Fruit fly (Drosophila melanogaster): ENCODE measurements around the gene CG14321.

Gene CG14321

DNA sequence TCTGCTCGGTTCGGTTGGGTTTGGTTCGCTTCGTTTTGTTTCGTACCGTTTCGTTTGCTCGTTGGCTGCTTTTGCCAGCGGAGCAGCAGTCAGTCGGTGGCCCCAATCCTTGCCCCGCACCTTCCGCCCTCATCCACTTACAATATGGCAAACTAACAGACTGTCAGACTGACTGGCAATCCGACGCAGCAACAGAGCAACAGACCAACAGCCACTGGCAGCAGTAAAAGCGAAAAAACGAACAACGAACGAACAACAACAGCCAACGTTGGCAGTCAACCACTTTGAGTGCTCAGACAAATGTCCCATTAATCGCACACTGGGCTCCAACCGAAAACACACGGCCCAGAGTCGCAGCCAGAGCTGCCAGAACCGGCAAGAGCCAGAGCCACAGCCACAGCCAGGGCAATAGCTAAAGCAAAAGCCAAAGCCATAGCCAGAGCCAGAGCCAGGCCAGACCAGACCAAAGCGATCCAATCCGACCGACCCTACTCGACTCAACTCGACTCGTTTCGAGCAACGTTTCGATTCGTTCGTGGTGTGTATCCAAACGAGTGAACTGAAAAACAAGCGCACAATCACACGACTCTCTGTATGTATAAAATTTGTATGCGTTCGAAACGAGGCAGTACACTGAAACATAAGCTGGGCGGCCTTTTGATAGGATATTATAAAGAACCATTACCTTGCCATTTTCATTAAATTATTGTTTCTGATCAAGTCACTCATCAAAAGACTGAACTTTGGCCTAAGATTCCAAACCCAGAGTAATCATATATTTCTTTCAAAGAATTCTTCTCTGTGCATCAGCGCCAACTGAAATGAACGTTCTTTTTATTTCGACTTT is 29.5 kb upstream of the CG14321 start (continued):
- peak; percentile 99 for TF ChIP-seq NFAT (GFP tag; IDR thresholded peaks at IDR 0.05)
- peak; percentile 97 for TF ChIP-seq CG10147 (GFP tag; optimal IDR thresholded peaks at IDR 0.05)
- no peak for TF ChIP-seq Scr (GFP tag; IDR thresholded peaks at IDR 0.05; ENCODE audit: partially characterized antibody)
- peak; percentile 99 for TF ChIP-seq CG12071 (GFP tag; optimal IDR thresholded peaks at IDR 0.05)
- peak; percentile 99 for TF ChIP-seq Atf3 (GFP tag; optimal IDR thresholded peaks at IDR 0.05)
- TF ChIP-seq pros (GFP tag; optimal IDR thresholded peaks at IDR 0.05): peak; percentile 23
- TF ChIP-seq gce (GFP tag; IDR thresholded peaks at IDR 0.05): peak; percentile 99
- TF ChIP-seq dan (GFP tag; IDR thresholded peaks at IDR 0.05): peak; percentile 93
- no peak for TF ChIP-seq nerfin-2 (GFP tag; IDR thresholded peaks at IDR 0.05; ENCODE audit: partially characterized antibody)
- peak; percentile 93 for TF ChIP-seq CG17802 (tag; optimal IDR thresholded peaks at IDR 0.05)
- TF ChIP-seq CG34422 (GFP tag; IDR thresholded peaks at IDR 0.05): peak; percentile 99
- TF ChIP-seq Hr3 (GFP tag; optimal IDR thresholded peaks at IDR 0.05): peak; percentile 99
- peak; percentile 99 for TF ChIP-seq CG10209 (GFP tag; optimal IDR thresholded peaks at IDR 0.05)
- peak; percentile 98 for TF ChIP-seq Ssrp (tag; optimal IDR thresholded peaks at IDR 0.05)
- TF ChIP-seq mirr (GFP tag; optimal IDR thresholded peaks at IDR 0.05): peak; percentile 68
- TF ChIP-seq CG7839 (tag; optimal IDR thresholded peaks at IDR 0.05): peak; percentile 99
- peak; percentile 99 for TF ChIP-seq Rfx (GFP tag; IDR thresholded peaks at IDR 0.05)
- peak; percentile 98 for TF ChIP-seq odd (GFP tag; optimal IDR thresholded peaks at IDR 0.05)
- TF ChIP-seq corto (GFP tag; optimal IDR thresholded peaks at IDR 0.05): peak; percentile 100
- peak; percentile 98 for TF ChIP-seq emc (GFP tag; optimal IDR thresholded peaks at IDR 0.05)
- TF ChIP-seq pfk (GFP tag; optimal IDR thresholded peaks at IDR 0.05): peak; percentile 89
- peak; percentile 99 for TF ChIP-seq cato (GFP tag; optimal IDR thresholded peaks at IDR 0.05; ENCODE audit: borderline replicate concordance)
- TF ChIP-seq CG12659 (GFP tag; optimal IDR thresholded peaks at IDR 0.05): peak; percentile 99
- peak; percentile 99 for TF ChIP-seq peb (GFP tag; IDR thresholded peaks at IDR 0.05)
- peak; percentile 98 for TF ChIP-seq CG10543 (GFP tag; optimal IDR thresholded peaks at IDR 0.05)
- TF ChIP-seq CG34376 (GFP tag; optimal IDR thresholded peaks at IDR 0.05): peak; percentile 92
- peak; percentile 98 to 99 for TF ChIP-seq Pdp1 (GFP tag; optimal IDR thresholded peaks at IDR 0.05)
- TF ChIP-seq CG8290 (GFP tag; optimal IDR thresholded peaks at IDR 0.05): peak; percentile 98
- peak; percentile 75 to 99 for TF ChIP-seq CG8290 (tag; optimal IDR thresholded peaks at IDR 0.05)
- TF ChIP-seq dysf (GFP tag; IDR thresholded peaks at IDR 0.05): peak; percentile 99
- TF ChIP-seq Bteb2 (GFP tag; optimal IDR thresholded peaks at IDR 0.05): peak; percentile 99
- peak; percentile 31 for TF ChIP-seq Dp (GFP tag; optimal IDR thresholded peaks at IDR 0.05)
- peak; percentile 75 for TF ChIP-seq Elba2 (GFP tag; optimal IDR thresholded peaks at IDR 0.05)
- TF ChIP-seq CG15011 (GFP tag; optimal IDR thresholded peaks at IDR 0.05): peak; percentile 98
- peak; percentile 98 for TF ChIP-seq CG18476 (GFP tag; optimal IDR thresholded peaks at IDR 0.05)
- TF ChIP-seq hth (optimal IDR thresholded peaks at IDR 0.05): no peak
- TF ChIP-seq sug (tag; optimal IDR thresholded peaks at IDR 0.05): peak; percentile 88
- peak; percentile 98 for TF ChIP-seq tap (tag; optimal IDR thresholded peaks at IDR 0.05)
- TF ChIP-seq CG6689 (GFP tag; IDR thresholded peaks at IDR 0.05): peak; percentile 99
- TF ChIP-seq Bgb (GFP tag; IDR thresholded peaks at IDR 0.05; ENCODE audit: partially characterized antibody): no peak; the same call in 1 of the 2 replicates
- peak; percentile 99 for TF ChIP-seq gem (tag; optimal IDR thresholded peaks at IDR 0.05)
- peak; percentile 96 for TF ChIP-seq trem (tag; optimal IDR thresholded peaks at IDR 0.05)
- peak; percentile 99 for TF ChIP-seq pnt (GFP tag; optimal IDR thresholded peaks at IDR 0.05)
- TF ChIP-seq p53 (GFP tag; optimal IDR thresholded peaks at IDR 0.05): peak; percentile 97
- peak; percentile 99 for TF ChIP-seq HHEX (GFP tag; optimal IDR thresholded peaks at IDR 0.05)
- no peak for TF ChIP-seq Hr39 (optimal IDR thresholded peaks at IDR 0.05)
- TF ChIP-seq CG4730 (GFP tag; IDR thresholded peaks at IDR 0.05): peak; percentile 99
- peak; percentile 80 for TF ChIP-seq CG30020 (tag; optimal IDR thresholded peaks at IDR 0.05)
- peak; percentile 95 for TF ChIP-seq CG10267 (tag; optimal IDR thresholded peaks at IDR 0.05)
